Worm (Caenorhabditis elegans) whole organism, L2 larva: Measurements from ENCODE around the gene T05H4.11.

Source experiments
- C34F6.9 ChIP-seq: fragments of 150-350 bp; optimal IDR thresholded peaks from 2 replicates; lab custom pipeline; 2014; ENCODE audit warnings: missing biosample characterization, missing genetic modification characterization
- R02D3.7 ChIP-seq: fragments of 150-350 bp; optimal IDR thresholded peaks from 2 replicates; lab custom pipeline; 2014; ENCODE audit warnings: missing biosample characterization, missing genetic modification characterization
- Y55F3AM.14 ChIP-seq: fragments of 200-800 bp; sonication (Bioruptor generic); optimal IDR thresholded peaks from 2 replicates; lab custom pipeline; 2018; ENCODE audit warnings: mild to moderate bottlenecking, missing genetic modification characterization, missing compliant biosample characterization
- ZK546.5 ChIP-seq: sonication (generic microtip); optimal IDR thresholded peaks from 2 replicates; lab custom pipeline; 2017; ENCODE audit warnings: missing biosample characterization, missing genetic modification characterization
- alr-1 ChIP-seq: fragments of 150-350 bp; optimal IDR thresholded peaks from 2 replicates; lab custom pipeline; 2014; ENCODE audit warnings: missing biosample characterization, missing genetic modification characterization
- aly-2 ChIP-seq: fragments of 150-350 bp; optimal IDR thresholded peaks from 2 replicates; lab custom pipeline; 2014; ENCODE audit warnings: missing biosample characterization, missing genetic modification characterization
- ama-1 ChIP-seq: fragments of 150-350 bp; optimal IDR thresholded peaks from 2 replicates; lab custom pipeline; 2018; ENCODE audit warnings: inconsistent platforms
- blmp-1 ChIP-seq: sonication (generic microtip); optimal IDR thresholded peaks from 2 replicates; lab custom pipeline; 2017; ENCODE audit warnings: missing genetic modification characterization, mild to moderate bottlenecking, missing compliant biosample characterization, antibody characterized with exemption, moderate library complexity; ENCODE audit not compliant: insufficient read depth
- ceh-16 ChIP-seq: fragments of 150-350 bp; optimal IDR thresholded peaks from 2 replicates; lab custom pipeline; 2014; ENCODE audit warnings: missing biosample characterization, missing genetic modification characterization
- ceh-82 ChIP-seq: fragments of 150-350 bp; optimal IDR thresholded peaks from 2 replicates; lab custom pipeline; 2014; ENCODE audit warnings: missing biosample characterization, missing genetic modification characterization
- crh-2 ChIP-seq: sonication (generic microtip); optimal IDR thresholded peaks from 2 replicates; lab custom pipeline; 2017; ENCODE audit warnings: missing biosample characterization, missing genetic modification characterization
- dmd-4 ChIP-seq: sonication (generic microtip); optimal IDR thresholded peaks from 2 replicates; lab custom pipeline; 2017; ENCODE audit warnings: missing biosample characterization, missing genetic modification characterization
- egl-27 ChIP-seq: sonication (generic microtip); optimal IDR thresholded peaks from 3 replicates; lab custom pipeline; 2017; ENCODE audit warnings: missing biosample characterization, missing genetic modification reagents, missing genetic modification characterization
- elt-1 ChIP-seq: fragments of 150-350 bp; optimal IDR thresholded peaks from 2 replicates; lab custom pipeline; 2014; ENCODE audit warnings: missing biosample characterization, missing genetic modification characterization
- fos-1 ChIP-seq: fragments of 150-350 bp; optimal IDR thresholded peaks from 2 replicates; lab custom pipeline; 2014; ENCODE audit warnings: missing biosample characterization, missing genetic modification characterization
- gmeb-1 ChIP-seq: fragments of 150-350 bp; optimal IDR thresholded peaks from 2 replicates; lab custom pipeline; 2014; ENCODE audit warnings: missing biosample characterization, missing genetic modification characterization
- lin-13 ChIP-seq: fragments of 150-350 bp; optimal IDR thresholded peaks from 2 replicates; lab custom pipeline; 2014; ENCODE audit warnings: missing biosample characterization, missing genetic modification reagents, missing genetic modification characterization
- lin-39 ChIP-seq: fragments of 150-350 bp; optimal IDR thresholded peaks from 2 replicates; lab custom pipeline; 2014; ENCODE audit warnings: missing biosample characterization, missing genetic modification reagents, missing genetic modification characterization
- mab-5 ChIP-seq: fragments of 150-350 bp; optimal IDR thresholded peaks from 2 replicates; lab custom pipeline; 2014; ENCODE audit warnings: missing biosample characterization, missing genetic modification characterization
- mbf-1 ChIP-seq: sonication (generic microtip); optimal IDR thresholded peaks from 2 replicates; lab custom pipeline; 2017; ENCODE audit warnings: missing biosample characterization, missing genetic modification characterization
- mdl-1 ChIP-seq, 2 experiments: fragments of 150-350 bp in 1 of 2; sonication (generic microtip) in 1 of 2; optimal IDR thresholded peaks; 2 replicates each; lab custom pipeline; 2017; ENCODE audit warnings: missing biosample characterization in 2 of 2, missing genetic modification characterization in 2 of 2
- nhr-12 ChIP-seq: fragments of 150-350 bp; optimal IDR thresholded peaks from 2 replicates; lab custom pipeline; 2014; ENCODE audit warnings: missing biosample characterization, missing genetic modification characterization
- nhr-129 ChIP-seq: fragments of 150-350 bp; optimal IDR thresholded peaks from 2 replicates; lab custom pipeline; 2014; ENCODE audit warnings: missing biosample characterization, missing genetic modification characterization
- nhr-21 ChIP-seq: fragments of 150-350 bp; optimal IDR thresholded peaks from 2 replicates; lab custom pipeline; 2014; ENCODE audit warnings: missing biosample characterization, missing genetic modification characterization
- nhr-23 ChIP-seq: fragments of 150-350 bp; optimal IDR thresholded peaks from 2 replicates; lab custom pipeline; 2014; ENCODE audit warnings: missing biosample characterization, missing genetic modification reagents, missing genetic modification characterization
- nhr-237 ChIP-seq: fragments of 150-350 bp; optimal IDR thresholded peaks from 2 replicates; lab custom pipeline; 2014; ENCODE audit warnings: missing biosample characterization, missing genetic modification characterization
- nhr-25 ChIP-seq: fragments of 150-350 bp; sonication (generic microtip); optimal IDR thresholded peaks from 3 replicates; lab custom pipeline; 2014; ENCODE audit warnings: missing biosample characterization, missing genetic modification characterization
- nhr-6 ChIP-seq: fragments of 150-350 bp; optimal IDR thresholded peaks from 2 replicates; lab custom pipeline; 2014; ENCODE audit warnings: missing biosample characterization, missing genetic modification characterization
- nhr-77 ChIP-seq: fragments of 150-350 bp; optimal IDR thresholded peaks from 2 replicates; lab custom pipeline; 2014; ENCODE audit warnings: missing biosample characterization, missing genetic modification characterization
- peb-1 ChIP-seq: fragments of 150-350 bp; optimal IDR thresholded peaks from 2 replicates; lab custom pipeline; 2014; ENCODE audit warnings: missing biosample characterization, missing genetic modification characterization
- skn-1 ChIP-seq: sonication (generic microtip); optimal IDR thresholded peaks from 2 replicates; lab custom pipeline; 2017; ENCODE audit warnings: missing biosample characterization, missing genetic modification characterization
- sma-3 ChIP-seq: sonication (generic microtip); optimal IDR thresholded peaks from 2 replicates; lab custom pipeline; 2016; ENCODE audit warnings: missing genetic modification reagents, missing genetic modification characterization, missing compliant biosample characterization
- sma-9 ChIP-seq, 2 experiments: fragments of 150-350 bp in 1 of 2; sonication (generic microtip) in 1 of 2; optimal IDR thresholded peaks; 2 replicates each; lab custom pipeline; 2014 to 2016; ENCODE audit warnings: missing genetic modification characterization in 2 of 2, mild to moderate bottlenecking in 1 of 2, missing biosample characterization in 1 of 2, missing compliant biosample characterization in 1 of 2, missing genetic modification reagents in 1 of 2, moderate library complexity in 1 of 2
- snpc-4 ChIP-seq: fragments of 150-350 bp; optimal IDR thresholded peaks from 2 replicates; lab custom pipeline; 2014; ENCODE audit warnings: missing biosample characterization, missing genetic modification characterization
- unc-39 ChIP-seq: fragments of 150-350 bp; optimal IDR thresholded peaks from 2 replicates; lab custom pipeline; 2014; ENCODE audit warnings: missing biosample characterization, missing genetic modification characterization
- unc-55 ChIP-seq: fragments of 150-350 bp; sonication (generic microtip); optimal IDR thresholded peaks from 3 replicates; lab custom pipeline; 2014; ENCODE audit warnings: missing biosample characterization, missing genetic modification reagents, missing genetic modification characterization
- zag-1 ChIP-seq: fragments of 150-350 bp; optimal IDR thresholded peaks from 2 replicates; lab custom pipeline; 2014; ENCODE audit warnings: missing biosample characterization, missing genetic modification characterization
- ztf-1 ChIP-seq: fragments of 200-800 bp; sonication (Bioruptor generic); conservative IDR thresholded peaks from 2 replicates; pipeline ENCODE4 v1.3.6; 2022; ENCODE audit warnings: missing genetic modification characterization, missing compliant biosample characterization
- ztf-11 ChIP-seq: sonication (generic microtip); optimal IDR thresholded peaks from 2 replicates; lab custom pipeline; 2017; ENCODE audit warnings: missing biosample characterization, missing genetic modification characterization
- ztf-4 ChIP-seq: fragments of 150-350 bp; optimal IDR thresholded peaks from 2 replicates; lab custom pipeline; 2014; ENCODE audit warnings: missing biosample characterization, missing genetic modification characterization

Gene T05H4.11

ce11 chrV:6433446-6434178 lies 7.6 kb upstream of the T05H4.11 start, which contains the start of the genes gad-1 and erfa-1 (continued):
- TF ChIP-seq unc-39 = no peak
- TF ChIP-seq aly-2 (tag; lab: Kevin White, UChicago) = no peak
- TF ChIP-seq ztf-1 (GFP tag; lab: Robert Waterston, UW) = no peak
- TF ChIP-seq, all 48 proteins: peak for 12

- peak; percentile 21 for TF ChIP-seq crh-2 (tag; lab: Kevin White, UChicago)
- no peak for TF ChIP-seq nhr-23 (tag; lab: Kevin White, UChicago)
- TF ChIP-seq nhr-12 (tag; lab: Kevin White, UChicago) = no peak
- peak; percentile 49 for TF ChIP-seq sma-3 (GFP tag; lab: Kevin White, UChicago)
- TF ChIP-seq blmp-1 (tag; lab: Kevin White, UChicago) = peak; percentile 3
- peak; percentile 26 for TF ChIP-seq sma-9 (GFP tag; optimal IDR thresholded peaks at IDR 0.05; lab: Kevin White, UChicago)
- no peak for TF ChIP-seq sma-9 (tag; optimal IDR thresholded peaks at IDR 0.05; lab: Kevin White, UChicago)
- no peak for TF ChIP-seq ZK546.5 (tag; lab: Kevin White, UChicago)
- peak; percentile 18 for TF ChIP-seq nhr-129
- TF ChIP-seq R02D3.7 (tag; lab: Kevin White, UChicago) = no peak
Observed at ce11 chrV:6430526-6431371, 4.7 kb upstream of the T05H4.11 start.

ce11 chrV:6429870-6430339 lies 3.8 kb upstream of the T05H4.11 start, which contains the start of gene alh-4:
Gene alh-4, minus strand, starts transcription at chrV:6429920.
- peak; percentile 3 for TF ChIP-seq blmp-1 (tag; lab: Kevin White, UChicago)
- TF ChIP-seq ama-1 (lab: Kevin White, UChicago) = no peak
- peak; percentile 6 for TF ChIP-seq nhr-21 (tag; lab: Kevin White, UChicago)
- no peak for TF ChIP-seq unc-55 (GFP tag; lab: Kevin White, UChicago)
- TF ChIP-seq nhr-129 = peak; percentile 16
- peak; percentile 66 for TF ChIP-seq nhr-25 (tag; lab: Kevin White, UChicago)
- peak; percentile 21 for TF ChIP-seq sma-9 (GFP tag; optimal IDR thresholded peaks at IDR 0.05; lab: Kevin White, UChicago)
- TF ChIP-seq sma-9 (tag; optimal IDR thresholded peaks at IDR 0.05; lab: Kevin White, UChicago) = no peak
- no peak for TF ChIP-seq zag-1 (tag; lab: Kevin White, UChicago)
- TF ChIP-seq lin-13 (GFP tag; lab: Kevin White, UChicago) = no peak
- TF ChIP-seq gmeb-1 (tag; lab: Kevin White, UChicago) = peak; percentile 19
- TF ChIP-seq sma-3 (GFP tag; lab: Kevin White, UChicago) = peak; percentile 61

- TF ChIP-seq gmeb-1 (tag; lab: Kevin White, UChicago) (no peak), nhr-6 (tag; lab: Kevin White, UChicago) (peak; percentile 4), lin-13 (GFP tag; lab: Kevin White, UChicago) (peak; percentile 24), ztf-4 (tag; lab: Kevin White, UChicago) (no peak), nhr-25 (tag; lab: Kevin White, UChicago) (peak; percentile 45), Y55F3AM.14 (no peak), peb-1 (tag; lab: Kevin White, UChicago) (no peak), mdl-1 (tag; optimal IDR thresholded peaks at IDR 0.05; lab: Kevin White, UChicago) (no peak), unc-39 (no peak), nhr-23 (tag; lab: Kevin White, UChicago) (no peak), dmd-4 (tag; lab: Kevin White, UChicago) (no peak), ZK546.5 (tag; lab: Kevin White, UChicago) (no peak), ztf-11 (tag; lab: Kevin White, UChicago) (no peak), unc-55 (GFP tag; lab: Kevin White, UChicago) (peak; percentile 58), nhr-77 (no peak), ztf-1 (GFP tag; lab: Robert Waterston, UW) (no peak), nhr-21 (tag; lab: Kevin White, UChicago) (peak; percentile 22), nhr-237 (tag; lab: Kevin White, UChicago) (no peak), ama-1 (lab: Kevin White, UChicago) (no peak), alr-1 (tag; lab: Kevin White, UChicago) (no peak), zag-1 (tag; lab: Kevin White, UChicago) (no peak), snpc-4 (tag; lab: Kevin White, UChicago) (no peak), skn-1 (tag; lab: Kevin White, UChicago) (no peak), aly-2 (tag; lab: Kevin White, UChicago) (no peak), nhr-12 (tag; lab: Kevin White, UChicago) (no peak), nhr-129 (peak; percentile 5), elt-1 (no peak), crh-2 (tag; lab: Kevin White, UChicago) (peak; percentile 53), sma-3 (GFP tag; lab: Kevin White, UChicago) (peak; percentile 30), fos-1 (tag; lab: Kevin White, UChicago) (peak; percentile 32), ceh-16 (tag; lab: Kevin White, UChicago) (no peak), lin-39 (no peak), C34F6.9 (tag; lab: Kevin White, UChicago) (peak; percentile 57), egl-27 (no peak), ceh-82 (tag; lab: Kevin White, UChicago) (no peak), mbf-1 (tag; lab: Kevin White, UChicago) (no peak), mab-5 (tag; lab: Kevin White, UChicago) (no peak)
Observed at ce11 chrV:6427433-6427832, 1.4 kb upstream of the T05H4.11 start.
